Worm (Caenorhabditis elegans) whole organism, young adult: ENCODE measurements around the gene Y60A3A.16.
A peak's percentile ranks its signal among the peaks of the same experiment; 100 is the strongest.

Source experiments
- B0035.1 ChIP-seq: sonication (generic microtip); optimal IDR thresholded peaks from 2 replicates; lab custom pipeline; 2016; ENCODE audit warnings: missing genetic modification characterization, mild to moderate bottlenecking, missing compliant biosample characterization, missing genotype, missing genetic modification reagents
- B0261.1 ChIP-seq: sonication (generic microtip); optimal IDR thresholded peaks from 2 replicates; lab custom pipeline; 2016; ENCODE audit warnings: mild to moderate bottlenecking, missing genetic modification characterization, moderate library complexity, missing compliant biosample characterization
- C17E4.6 ChIP-seq: fragments of 200-800 bp; sonication (Bioruptor generic); IDR thresholded peaks from 2 replicates; pipeline ENCODE4 v1.3.6; 2022; ENCODE audit warnings: missing genetic modification reagents, missing genetic modification characterization, missing compliant biosample characterization
- D2030.7 ChIP-seq: fragments of 200-800 bp; sonication (Bioruptor generic); IDR thresholded peaks from 2 replicates; pipeline ENCODE4 v1.3.6; 2022; ENCODE audit warnings: missing genetic modification reagents, missing genetic modification characterization, missing compliant biosample characterization
- F10E7.11 ChIP-seq: sonication (generic microtip); optimal IDR thresholded peaks from 2 replicates; lab custom pipeline; 2017; ENCODE audit warnings: mild to moderate bottlenecking, missing genetic modification characterization, moderate library complexity, missing compliant biosample characterization
- F33H1.4 ChIP-seq: fragments of 200-800 bp; sonication (Bioruptor generic); IDR thresholded peaks from 2 replicates; pipeline ENCODE4 v1.3.6; 2022; ENCODE audit warnings: missing genetic modification reagents, missing genetic modification characterization, missing compliant biosample characterization
- F55B11.4 ChIP-seq: sonication (generic microtip); optimal IDR thresholded peaks from 2 replicates; lab custom pipeline; 2016; ENCODE audit warnings: missing compliant biosample characterization, missing genetic modification characterization, borderline replicate concordance; ENCODE audit not compliant: insufficient read depth
- aptf-2 ChIP-seq: fragments of 200-800 bp; sonication (Bioruptor generic); conservative IDR thresholded peaks from 2 replicates; pipeline ENCODE4 v1.3.6; 2022; ENCODE audit warnings: missing genetic modification reagents, missing genetic modification characterization, missing compliant biosample characterization
- aptf-3 ChIP-seq: fragments of 200-800 bp; sonication (Bioruptor generic); IDR thresholded peaks from 2 replicates; pipeline ENCODE4 v1.3.6; 2022; ENCODE audit warnings: missing genetic modification characterization, missing compliant biosample characterization
- bed-2 ChIP-seq: fragments of 200-800 bp; sonication (Bioruptor generic); IDR thresholded peaks from 2 replicates; pipeline ENCODE4 v1.3.6; 2022; ENCODE audit warnings: missing genetic modification reagents, missing genetic modification characterization, missing compliant biosample characterization
- ceh-27 ChIP-seq: fragments of 200-800 bp; sonication (Bioruptor generic); optimal IDR thresholded peaks from 2 replicates; lab custom pipeline; 2018; ENCODE audit warnings: mild to moderate bottlenecking, missing genetic modification characterization, moderate library complexity, missing compliant biosample characterization
- ceh-40 ChIP-seq: fragments of 200-800 bp; sonication (Bioruptor generic); IDR thresholded peaks from 2 replicates; pipeline ENCODE4 v1.3.6; 2022; ENCODE audit warnings: missing genetic modification characterization, missing compliant biosample characterization
- ceh-91 ChIP-seq: fragments of 200-800 bp; sonication (Bioruptor generic); IDR thresholded peaks from 2 replicates; pipeline ENCODE4 v1.3.6; 2022; ENCODE audit warnings: missing genetic modification reagents, missing genetic modification characterization, missing compliant biosample characterization
- dox-1 ChIP-seq: fragments of 200-800 bp; sonication (Bioruptor generic); IDR thresholded peaks from 2 replicates; pipeline ENCODE4 v1.3.6; 2022; ENCODE audit warnings: missing genetic modification reagents, missing genetic modification characterization, missing compliant biosample characterization
- dpff-1 ChIP-seq: sonication (generic microtip); optimal IDR thresholded peaks from 2 replicates; lab custom pipeline; 2017; ENCODE audit warnings: mild to moderate bottlenecking, missing genetic modification characterization, missing compliant biosample characterization
- efl-1 ChIP-seq: fragments of 150-350 bp; optimal IDR thresholded peaks from 2 replicates; lab custom pipeline; 2014; ENCODE audit warnings: missing biosample characterization, missing genetic modification reagents, missing genetic modification characterization
- ekl-4 ChIP-seq: fragments of 200-800 bp; sonication (Bioruptor generic); IDR thresholded peaks from 2 replicates; pipeline ENCODE4 v1.3.6; 2022; ENCODE audit warnings: missing genetic modification reagents, missing genetic modification characterization, missing compliant biosample characterization
- fkh-3 ChIP-seq: sonication (generic microtip); optimal IDR thresholded peaks from 2 replicates; lab custom pipeline; 2016; ENCODE audit warnings: mild to moderate bottlenecking, missing genetic modification characterization, missing compliant biosample characterization
- hmg-1.2 ChIP-seq: fragments of 200-800 bp; sonication (Bioruptor generic); IDR thresholded peaks from 2 replicates; pipeline ENCODE4 v1.3.6; 2022; ENCODE audit warnings: missing genetic modification reagents, missing genetic modification characterization, missing compliant biosample characterization
- hsf-1 ChIP-seq: fragments of 200-800 bp; sonication (Bioruptor generic); IDR thresholded peaks from 2 replicates; pipeline ENCODE4 v1.3.6; 2022; ENCODE audit warnings: missing genetic modification reagents, missing genetic modification characterization, missing compliant biosample characterization
- let-526 ChIP-seq: fragments of 200-800 bp; sonication (Bioruptor generic); IDR thresholded peaks from 2 replicates; pipeline ENCODE4 v1.3.6; 2022; ENCODE audit warnings: missing genetic modification reagents, missing genetic modification characterization, missing compliant biosample characterization
- let-607 ChIP-seq, 2 experiments: fragments of 200-800 bp in 1 of 2; sonication (Bioruptor generic) in 1 of 2; sonication (generic microtip) in 1 of 2; optimal IDR thresholded peaks; 2 replicates each; lab custom pipeline; 2016 to 2018; ENCODE audit warnings: mild to moderate bottlenecking in 2 of 2, missing compliant biosample characterization in 2 of 2, missing genetic modification characterization in 2 of 2, moderate library complexity in 2 of 2, missing genotype in 1 of 2
- lin-26 ChIP-seq: fragments of 200-800 bp; sonication (Bioruptor generic); IDR thresholded peaks from 2 replicates; pipeline ENCODE4 v1.3.6; 2022; ENCODE audit warnings: missing genetic modification reagents, missing genetic modification characterization, missing compliant biosample characterization
- lin-54 ChIP-seq: fragments of 200-800 bp; sonication (Bioruptor generic); optimal IDR thresholded peaks from 2 replicates; lab custom pipeline; 2018; ENCODE audit warnings: mild to moderate bottlenecking, missing genetic modification characterization, missing compliant biosample characterization
- lsl-1 ChIP-seq: fragments of 200-800 bp; sonication (Bioruptor generic); optimal IDR thresholded peaks from 2 replicates; lab custom pipeline; 2018; ENCODE audit warnings: mild to moderate bottlenecking, missing genetic modification characterization, moderate library complexity, missing compliant biosample characterization
- lsy-27 ChIP-seq: sonication (generic microtip); optimal IDR thresholded peaks from 2 replicates; lab custom pipeline; 2017; ENCODE audit warnings: missing genetic modification characterization, mild to moderate bottlenecking, missing compliant biosample characterization, antibody characterized with exemption, missing genotype, borderline replicate concordance; ENCODE audit not compliant: insufficient read depth
- madf-6 ChIP-seq: fragments of 200-800 bp; sonication (Bioruptor generic); IDR thresholded peaks from 2 replicates; pipeline ENCODE4 v1.3.6; 2022; ENCODE audit warnings: missing genetic modification reagents, missing genetic modification characterization, missing compliant biosample characterization
- madf-8 ChIP-seq: fragments of 200-800 bp; sonication (Bioruptor generic); conservative IDR thresholded peaks from 2 replicates; pipeline ENCODE4 v1.3.6; 2022; ENCODE audit warnings: missing genetic modification reagents, missing genetic modification characterization, missing compliant biosample characterization
- mcd-1 ChIP-seq: fragments of 200-800 bp; sonication (Bioruptor generic); IDR thresholded peaks from 2 replicates; pipeline ENCODE4 v1.3.6; 2022; ENCODE audit warnings: missing genetic modification reagents, missing genetic modification characterization, missing compliant biosample characterization
- nhr-179 ChIP-seq: sonication (generic microtip); optimal IDR thresholded peaks from 2 replicates; lab custom pipeline; 2016; ENCODE audit warnings: mild to moderate bottlenecking, missing genetic modification characterization, missing compliant biosample characterization
- nhr-80 ChIP-seq: sonication (generic microtip); optimal IDR thresholded peaks from 2 replicates; lab custom pipeline; 2016; ENCODE audit warnings: missing genetic modification characterization, missing compliant biosample characterization
- rcor-1 ChIP-seq: fragments of 200-800 bp; sonication (Bioruptor generic); IDR thresholded peaks from 2 replicates; pipeline ENCODE4 v1.3.6; 2022; ENCODE audit warnings: missing genetic modification reagents, missing genetic modification characterization, missing compliant biosample characterization
- snpc-1.3 ChIP-seq: sonication (generic microtip); optimal IDR thresholded peaks from 2 replicates; lab custom pipeline; 2017; ENCODE audit warnings: missing genetic modification characterization, mild to moderate bottlenecking, missing compliant biosample characterization, antibody characterized with exemption, moderate library complexity, missing genotype, missing genetic modification reagents; ENCODE audit not compliant: insufficient read depth
- somi-1 ChIP-seq: fragments of 200-800 bp; sonication (Bioruptor generic); optimal IDR thresholded peaks from 2 replicates; lab custom pipeline; 2018; ENCODE audit warnings: mild to moderate bottlenecking, missing genetic modification characterization, missing compliant biosample characterization
- sptf-2 ChIP-seq: fragments of 200-800 bp; sonication (Bioruptor generic); optimal IDR thresholded peaks from 2 replicates; lab custom pipeline; 2018; ENCODE audit warnings: mild to moderate bottlenecking, missing genetic modification characterization, missing compliant biosample characterization
- tbp1 ChIP-seq: fragments of 200-800 bp; sonication (Bioruptor generic); optimal IDR thresholded peaks from 2 replicates; lab custom pipeline; 2018; ENCODE audit warnings: mild to moderate bottlenecking, missing genetic modification characterization, missing compliant biosample characterization
- tlf-1 ChIP-seq: fragments of 200-800 bp; sonication (Bioruptor generic); optimal IDR thresholded peaks from 2 replicates; lab custom pipeline; 2018; ENCODE audit warnings: mild to moderate bottlenecking, missing genetic modification characterization, missing compliant biosample characterization
- unc-62 ChIP-seq: fragments of 150-350 bp; optimal IDR thresholded peaks from 2 replicates; lab custom pipeline; 2014; ENCODE audit warnings: missing biosample characterization, missing genetic modification reagents, missing genetic modification characterization
- xnd-1 ChIP-seq: sonication (generic microtip); optimal IDR thresholded peaks from 2 replicates; lab custom pipeline; 2016; ENCODE audit warnings: missing genotype, missing genetic modification reagents, missing genetic modification characterization, missing compliant biosample characterization
- ztf-25 ChIP-seq: fragments of 200-800 bp; sonication (Bioruptor generic); IDR thresholded peaks from 2 replicates; pipeline ENCODE4 v1.3.6; 2022; ENCODE audit warnings: missing genetic modification reagents, missing genetic modification characterization, missing compliant biosample characterization

Y60A3A.16 gene

ce11 chrV:19936945-19937344 lies 14.4 kb upstream of the Y60A3A.16 start:
- TF ChIP-seq lsy-27 (tag; lab: Kevin White, UChicago), result no peak
- no peak for TF ChIP-seq madf-6 (GFP tag; lab: Robert Waterston, UW)
- TF ChIP-seq hmg-1.2 (GFP tag; lab: Robert Waterston, UW), result no peak
- no peak for TF ChIP-seq D2030.7
- no peak for TF ChIP-seq B0261.1 (tag; lab: Kevin White, UChicago)
- no peak for TF ChIP-seq F10E7.11 (tag; lab: Kevin White, UChicago)
- no peak for TF ChIP-seq let-526 (GFP tag; lab: Robert Waterston, UW)
- TF ChIP-seq ztf-25 (GFP tag; lab: Robert Waterston, UW), result no peak
- TF ChIP-seq fkh-3 (tag; lab: Kevin White, UChicago), result no peak
- no peak for TF ChIP-seq B0035.1 (tag; lab: Kevin White, UChicago)
- TF ChIP-seq ceh-40, result no peak
- TF ChIP-seq bed-2 (GFP tag; lab: Robert Waterston, UW), result no peak
- no peak for TF ChIP-seq ekl-4 (GFP tag; lab: Robert Waterston, UW)
- TF ChIP-seq, all 124 proteins: peak for 0

DNA sequence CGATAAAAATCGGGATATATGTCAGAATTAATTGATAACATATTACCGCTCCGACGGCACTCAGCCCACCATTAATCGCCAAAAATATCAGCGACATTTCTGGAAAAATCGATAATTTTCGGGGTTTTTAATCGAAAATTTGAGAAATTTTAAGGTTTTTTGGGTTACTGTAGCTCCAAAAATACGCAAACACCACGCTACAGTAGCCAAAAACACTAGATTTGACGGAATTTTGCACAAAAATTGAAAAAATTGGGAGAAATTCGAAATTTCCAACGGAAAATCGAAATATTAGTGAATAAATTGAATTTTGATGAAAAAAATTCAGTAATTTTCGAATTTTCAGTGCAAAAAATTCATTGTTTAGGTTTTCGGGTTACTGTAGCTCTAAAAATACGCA lies 11.7 kb upstream of the Y60A3A.16 start, which contains the start of gene algn-7:
TSS of gene algn-7 (minus strand) at position 101 of the 400 bp plus-strand sequence.
- TF ChIP-seq let-607 (tag; optimal IDR thresholded peaks at IDR 0.05; lab: Kevin White, UChicago) (no peak), lsl-1 (peak; percentile 8), rcor-1 (no peak)

DNA sequence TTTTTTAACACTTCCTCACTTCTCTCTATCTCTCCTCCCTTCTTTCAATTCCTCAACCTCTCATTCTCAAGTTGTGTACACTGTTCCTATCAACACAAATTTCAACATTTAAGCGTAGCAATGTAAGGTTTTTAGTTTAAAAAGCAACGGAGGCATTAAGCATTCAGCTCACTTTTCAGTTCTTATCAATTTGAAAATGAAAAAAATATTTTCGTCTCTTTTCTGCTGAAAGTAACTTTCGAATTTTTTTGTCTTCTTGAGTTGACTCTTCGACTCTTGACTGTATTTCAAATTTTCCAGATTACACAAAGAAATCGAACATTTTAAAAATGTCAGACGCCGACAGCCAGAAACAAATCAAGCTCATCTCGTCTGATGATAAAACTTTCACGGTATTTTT lies 1.4 kb upstream of the Y60A3A.16 start, which contains the start of gene skr-4:
TSS of gene skr-4 (plus strand) at position 301 of the 400 bp plus-strand sequence.
- TF ChIP-seq let-607 (tag; optimal IDR thresholded peaks at IDR 0.05; lab: Kevin White, UChicago) (no peak), dpff-1 (tag; lab: Kevin White, UChicago) (no peak), sptf-2 (GFP tag; lab: Kevin White, UChicago) (no peak), F55B11.4 (tag; lab: Kevin White, UChicago) (no peak), aptf-3 (no peak), ceh-27 (GFP tag; lab: Kevin White, UChicago) (no peak), C17E4.6 (GFP tag; lab: Robert Waterston, UW) (no peak), mcd-1 (no peak), lin-26 (GFP tag; lab: Robert Waterston, UW) (no peak), nhr-179 (no peak), hmg-1.2 (GFP tag; lab: Robert Waterston, UW) (no peak), aptf-2 (GFP tag; lab: Robert Waterston, UW) (no peak)

- peak; percentile 44; the same call in 1 of the 2 replicates for TF ChIP-seq madf-8 (GFP tag; lab: Robert Waterston, UW)
- TF ChIP-seq lsl-1, result peak; percentile 94
- no peak for TF ChIP-seq tbp1 (GFP tag; lab: Kevin White, UChicago)
- TF ChIP-seq B0261.1 (tag; lab: Kevin White, UChicago), result no peak
- TF ChIP-seq dox-1 (GFP tag; lab: Robert Waterston, UW), result peak; percentile 31; the same call in 1 of the 2 replicates
- 0 out of 2 replicates have a peak, but pooled peaks have one; percentile 16 for TF ChIP-seq hsf-1
- TF ChIP-seq lin-54 (GFP tag; lab: Kevin White, UChicago), result peak; percentile 21
- no peak for TF ChIP-seq somi-1 (GFP tag; lab: Kevin White, UChicago)
- no peak for TF ChIP-seq fkh-3 (tag; lab: Kevin White, UChicago)
- peak; percentile 11 for TF ChIP-seq snpc-1.3 (tag; lab: Kevin White, UChicago)
- TF ChIP-seq lsy-27 (tag; lab: Kevin White, UChicago), result no peak
- TF ChIP-seq D2030.7, result peak; percentile 68; the same call in 1 of the 2 replicates
- peak; percentile 41; the same call in 1 of the 2 replicates for TF ChIP-seq ceh-91 (GFP tag; lab: Robert Waterston, UW)
- TF ChIP-seq F33H1.4 (GFP tag; lab: Robert Waterston, UW), result peak; percentile 89
- 0 out of 2 replicates have a peak, but pooled peaks have one; percentile 7 for TF ChIP-seq rcor-1
- TF ChIP-seq tlf-1 (GFP tag; lab: Kevin White, UChicago), result no peak
- TF ChIP-seq unc-62 (GFP tag; lab: Kevin White, UChicago), result no peak
- peak; percentile 90 for TF ChIP-seq xnd-1 (tag; lab: Kevin White, UChicago)
- no peak for TF ChIP-seq nhr-80 (tag; lab: Kevin White, UChicago)
- peak; percentile 89 for TF ChIP-seq madf-6 (GFP tag; lab: Robert Waterston, UW)
- TF ChIP-seq sptf-2 (GFP tag; lab: Kevin White, UChicago), result no peak
- TF ChIP-seq efl-1, result peak; percentile 69
- TF ChIP-seq let-607 (tag; optimal IDR thresholded peaks at IDR 0.05; lab: Kevin White, UChicago), result no peak
- no peak for TF ChIP-seq F10E7.11 (tag; lab: Kevin White, UChicago)
Measured at ce11 chrV:19915973-19916605, 6.4 kb downstream of the Y60A3A.16 start, which contains the start of the genes chk-2 and Y60A3A.19. Gene chk-2, minus strand, starts transcription at chrV:19916023. Gene Y60A3A.19, plus strand, starts transcription at chrV:19916555.
